Fruit fly (Drosophila melanogaster): ENCODE results near the gene CG4629.

DNA sequence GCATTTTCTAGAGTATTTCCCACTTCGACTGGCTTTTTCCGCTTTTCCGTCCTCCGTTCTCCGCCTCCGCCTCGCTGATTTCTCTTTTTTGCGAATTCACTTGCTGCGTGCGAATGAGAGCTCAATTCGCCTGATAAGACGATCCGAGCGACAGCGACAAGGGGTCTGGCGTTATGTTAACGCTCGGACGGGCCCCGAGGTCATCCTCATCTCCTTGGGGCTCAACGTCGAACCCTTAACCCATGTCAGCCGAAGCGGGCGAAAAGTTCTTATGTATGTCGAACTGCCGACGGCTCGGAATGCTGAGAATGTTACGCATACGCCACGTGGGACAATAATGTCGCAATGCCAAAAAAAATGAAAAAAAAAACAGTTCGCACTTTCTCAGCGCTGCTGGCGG is 6.9 kb downstream of the CG4629 start:
- no peak for TF ChIP-seq psq (optimal IDR thresholded peaks at IDR 0.05)
- TF ChIP-seq Sin3A (optimal IDR thresholded peaks at IDR 0.05) = no peak
- no peak for TF ChIP-seq Myc (optimal IDR thresholded peaks at IDR 0.05)
